Worm (Caenorhabditis elegans) whole organism, mixed stage, embryonic: Measurements from ENCODE around the gene hpr-9.

ENCODE experiments used
- blmp-1 ChIP-seq: fragments of 150-350 bp; optimal IDR thresholded peaks from 2 replicates; lab custom pipeline; 2014; ENCODE audit warnings: missing biosample characterization, missing genetic modification characterization
- ceh-83 ChIP-seq: fragments of 200-800 bp; sonication (Bioruptor generic); optimal IDR thresholded peaks from 2 replicates; lab custom pipeline; 2018; ENCODE audit warnings: mild to moderate bottlenecking, missing genetic modification characterization, missing compliant biosample characterization
- elt-3 ChIP-seq: fragments of 150-350 bp; optimal IDR thresholded peaks from 2 replicates; lab custom pipeline; 2014; ENCODE audit warnings: missing biosample characterization, missing genetic modification characterization
- flh-1 ChIP-seq: fragments of 200-800 bp; sonication (Bioruptor generic); optimal IDR thresholded peaks from 2 replicates; lab custom pipeline; 2018; ENCODE audit warnings: mild to moderate bottlenecking, missing genetic modification characterization, moderate library complexity, missing compliant biosample characterization
- lin-13 ChIP-seq: fragments of 150-350 bp; optimal IDR thresholded peaks from 2 replicates; lab custom pipeline; 2014; ENCODE audit warnings: missing biosample characterization, missing genetic modification characterization
- mep-1 ChIP-seq: fragments of 150-350 bp; optimal IDR thresholded peaks from 2 replicates; lab custom pipeline; 2017; ENCODE audit warnings: missing biosample characterization, missing genetic modification reagents, missing genetic modification characterization, inconsistent platforms
- nhr-12 ChIP-seq: fragments of 150-350 bp; optimal IDR thresholded peaks from 2 replicates; lab custom pipeline; 2014; ENCODE audit warnings: missing biosample characterization, missing genetic modification characterization
- nhr-237 ChIP-seq: fragments of 150-350 bp; optimal IDR thresholded peaks from 2 replicates; lab custom pipeline; 2014; ENCODE audit warnings: missing biosample characterization, missing genetic modification characterization
- nhr-28 ChIP-seq: fragments of 150-350 bp; optimal IDR thresholded peaks from 2 replicates; lab custom pipeline; 2014; ENCODE audit warnings: missing biosample characterization, missing genetic modification characterization
- nhr-76 ChIP-seq: sonication (generic microtip); optimal IDR thresholded peaks from 2 replicates; lab custom pipeline; 2017; ENCODE audit warnings: missing biosample characterization, missing genetic modification characterization
- snpc-4 ChIP-seq: fragments of 150-350 bp; optimal IDR thresholded peaks from 2 replicates; lab custom pipeline; 2014; ENCODE audit warnings: missing biosample characterization, missing genetic modification characterization
- unc-62 ChIP-seq: fragments of 150-350 bp; optimal IDR thresholded peaks from 2 replicates; lab custom pipeline; 2014; ENCODE audit warnings: missing biosample characterization, missing genetic modification reagents, missing genetic modification characterization

- TF ChIP-seq snpc-4 (tag; lab: Kevin White, UChicago), result no peak
- no peak for TF ChIP-seq nhr-237 (tag; lab: Kevin White, UChicago)
- no peak for TF ChIP-seq ceh-83
- no peak for TF ChIP-seq mep-1 (tag; lab: Kevin White, UChicago)
- TF ChIP-seq unc-62 (GFP tag; lab: Kevin White, UChicago), result no peak
- TF ChIP-seq lin-13 (tag; lab: Kevin White, UChicago), result no peak
- no peak for TF ChIP-seq blmp-1 (tag; lab: Kevin White, UChicago)
- no peak for TF ChIP-seq flh-1 (GFP tag; lab: Kevin White, UChicago)
- no peak for TF ChIP-seq elt-3
- TF ChIP-seq nhr-76 (tag; lab: Kevin White, UChicago), result no peak
- TF ChIP-seq nhr-28 (tag; lab: Kevin White, UChicago), result no peak
- no peak for TF ChIP-seq nhr-12 (tag; lab: Kevin White, UChicago)
Observed at ce11 chrIII:10600894-10601293, 20.5 kb upstream of the hpr-9 start.
